Worm (Caenorhabditis elegans): Measurements from ENCODE around the gene F32D1.7.

The F32D1.7 gene

DNA sequence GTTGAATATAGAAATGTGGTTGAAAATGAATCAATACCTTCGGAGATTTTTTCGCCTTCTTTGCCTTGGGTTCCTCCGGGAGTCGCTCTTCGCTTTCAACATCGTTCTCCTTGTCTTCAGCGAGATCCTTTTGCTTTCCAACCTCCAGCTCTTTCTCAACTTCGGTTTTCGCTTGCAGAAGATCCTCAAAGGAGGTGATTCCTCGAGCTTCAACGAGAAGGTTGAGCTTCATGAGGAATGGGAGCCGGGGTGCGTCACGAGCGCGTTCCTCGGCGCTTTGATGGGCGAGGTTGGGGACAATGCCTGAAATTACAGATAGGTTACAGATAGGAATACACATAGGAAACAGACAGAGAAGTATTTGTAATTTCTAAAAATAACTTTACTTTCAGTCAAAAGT, 22.9 kb upstream of the F32D1.7 start:
- no peak for TF ChIP-seq ceh-82 (tag; optimal IDR thresholded peaks at IDR 0.05)
- no peak for TF ChIP-seq mdl-1 (tag; optimal IDR thresholded peaks at IDR 0.05)
- no peak for TF ChIP-seq nhr-23 (tag; optimal IDR thresholded peaks at IDR 0.05)
- no peak for TF ChIP-seq peb-1 (tag; optimal IDR thresholded peaks at IDR 0.05)
- no peak for TF ChIP-seq unc-55 (GFP tag; optimal IDR thresholded peaks at IDR 0.05)
- TF ChIP-seq nhr-6 (tag; optimal IDR thresholded peaks at IDR 0.05) = no peak
- no peak for TF ChIP-seq F13H6.1 (tag; optimal IDR thresholded peaks at IDR 0.05)
- no peak for TF ChIP-seq ZK546.5 (tag; optimal IDR thresholded peaks at IDR 0.05)
- no peak for TF ChIP-seq ama-1 (optimal IDR thresholded peaks at IDR 0.05)
- TF ChIP-seq nhr-25 (tag; optimal IDR thresholded peaks at IDR 0.05) = no peak
- TF ChIP-seq elt-1 (tag; optimal IDR thresholded peaks at IDR 0.05) = no peak
- no peak for TF ChIP-seq snpc-4 (tag; optimal IDR thresholded peaks at IDR 0.05)
- no peak for TF ChIP-seq ztf-1 (GFP tag; conservative IDR thresholded peaks at IDR 0.05)
- no peak for TF ChIP-seq nhr-10 (tag; optimal IDR thresholded peaks at IDR 0.05)
- TF ChIP-seq nhr-12 (tag; optimal IDR thresholded peaks at IDR 0.05) = no peak
- no peak for TF ChIP-seq fos-1 (tag; optimal IDR thresholded peaks at IDR 0.05)
- TF ChIP-seq lsy-2 (tag; optimal IDR thresholded peaks at IDR 0.05) = no peak

DNA sequence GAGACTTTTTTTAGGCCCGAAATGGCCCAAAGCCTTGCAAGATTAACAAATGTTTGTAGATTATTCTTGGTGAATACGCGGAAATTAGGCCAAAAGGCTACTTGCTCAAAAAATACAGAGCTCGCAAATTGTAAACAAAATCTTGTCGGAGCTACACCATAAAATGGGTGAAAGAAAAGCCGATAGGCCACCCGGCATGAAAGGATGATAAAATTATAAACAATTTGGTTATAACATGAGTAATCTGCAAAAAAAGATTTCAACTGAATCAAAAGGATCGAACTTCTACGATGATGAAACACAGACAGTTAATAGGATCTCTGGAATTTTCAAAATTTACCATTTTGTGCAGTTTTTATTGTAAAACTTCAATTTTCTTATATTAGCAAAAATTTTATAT, 22.2 kb upstream of the F32D1.7 start:
- no peak for TF ChIP-seq skn-1 (tag; optimal IDR thresholded peaks at IDR 0.05)
- no peak for TF ChIP-seq ztf-4 (tag; optimal IDR thresholded peaks at IDR 0.05)
- TF ChIP-seq ama-1 (optimal IDR thresholded peaks at IDR 0.05) = no peak
- TF ChIP-seq aly-2 (tag; optimal IDR thresholded peaks at IDR 0.05) = no peak
- TF ChIP-seq ztf-1 (GFP tag; conservative IDR thresholded peaks at IDR 0.05) = no peak

DNA sequence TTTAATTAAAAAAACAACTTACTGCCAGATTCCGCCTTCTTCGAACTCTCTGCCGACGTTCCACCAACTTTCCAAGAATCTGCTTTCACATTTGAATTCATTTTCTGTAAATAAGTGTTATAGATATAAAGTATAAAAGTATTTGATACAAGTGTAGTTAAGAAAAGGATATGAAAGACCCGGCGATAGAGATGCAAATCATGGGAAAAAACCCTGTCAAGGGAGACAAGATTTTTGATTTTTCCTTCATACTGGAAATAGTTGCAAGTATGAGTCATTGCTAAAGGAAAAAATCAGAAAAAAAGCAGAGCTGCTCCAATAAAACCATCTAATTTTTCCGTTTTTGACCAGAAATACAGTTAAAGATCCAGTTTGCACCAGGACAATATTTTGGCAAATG, 20.3 kb upstream of the F32D1.7 start, which contains the start of gene F13A2.3:
Gene F13A2.3, minus strand, starts transcription at position 101 of the 400 bp plus-strand sequence.
- TF ChIP-seq nhr-129 (tag; optimal IDR thresholded peaks at IDR 0.05) = no peak

DNA sequence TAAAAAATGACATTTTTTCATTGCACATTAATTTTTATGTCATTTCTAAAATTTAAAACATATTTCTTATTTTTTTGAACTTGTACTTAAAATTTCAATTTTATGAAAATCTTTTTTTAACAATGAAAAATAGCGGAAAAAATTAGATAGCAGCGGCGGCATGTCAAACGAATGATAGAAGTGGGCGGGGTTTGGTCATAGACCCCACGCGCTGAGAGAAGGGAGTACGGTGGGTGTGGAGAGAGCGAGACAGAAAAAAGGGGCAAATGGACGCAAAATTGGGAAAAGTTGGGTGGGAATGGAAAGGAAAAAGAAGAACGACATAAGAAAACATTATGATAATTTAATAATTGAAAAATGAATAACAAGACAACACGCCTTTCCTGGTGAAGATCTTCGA, 11.9 kb upstream of the F32D1.7 start:
- TF ChIP-seq alr-1 (tag; optimal IDR thresholded peaks at IDR 0.05) (no peak), sma-9 (GFP tag; optimal IDR thresholded peaks at IDR 0.05) (no peak), sma-9 (tag; optimal IDR thresholded peaks at IDR 0.05) (no peak), nhr-23 (tag; optimal IDR thresholded peaks at IDR 0.05) (no peak), nhr-12 (tag; optimal IDR thresholded peaks at IDR 0.05) (no peak), sem-4 (tag; optimal IDR thresholded peaks at IDR 0.05) (no peak), skn-1 (tag; optimal IDR thresholded peaks at IDR 0.05) (no peak), ztf-1 (GFP tag; conservative IDR thresholded peaks at IDR 0.05) (no peak), egl-27 (tag; optimal IDR thresholded peaks at IDR 0.05) (no peak), R02D3.7 (tag; optimal IDR thresholded peaks at IDR 0.05) (no peak), nhr-11 (tag; optimal IDR thresholded peaks at IDR 0.05) (no peak), peb-1 (tag; optimal IDR thresholded peaks at IDR 0.05) (no peak), C34F6.9 (tag; optimal IDR thresholded peaks at IDR 0.05) (no peak), ama-1 (optimal IDR thresholded peaks at IDR 0.05) (no peak), Y55F3AM.14 (GFP tag; optimal IDR thresholded peaks at IDR 0.05) (no peak)

DNA sequence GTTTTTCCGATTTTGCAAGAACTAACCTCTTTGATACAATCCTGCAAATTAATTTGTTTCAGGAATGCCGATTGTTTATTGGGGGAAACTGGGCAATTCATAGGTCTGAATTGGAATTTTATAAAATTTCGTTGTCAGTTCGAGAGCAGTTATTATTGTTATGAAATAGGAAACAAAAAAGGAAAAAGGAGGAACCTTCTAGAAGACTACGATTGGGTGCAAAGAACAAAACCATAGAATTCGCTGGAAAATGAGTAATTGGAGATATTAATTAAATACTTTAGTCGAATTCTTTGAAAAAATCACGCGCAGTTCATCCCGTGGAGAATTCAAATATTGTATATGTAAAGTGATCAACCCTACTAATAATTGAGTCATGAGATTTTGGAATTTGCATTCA, 11.4 kb upstream of the F32D1.7 start, which contains the start of gene F13A2.9:
Gene F13A2.9, minus strand, starts transcription at position 101 of the 400 bp plus-strand sequence.
- TF ChIP-seq ztf-11 (tag; optimal IDR thresholded peaks at IDR 0.05) = no peak
- no peak for TF ChIP-seq lin-11 (tag; optimal IDR thresholded peaks at IDR 0.05)
- no peak for TF ChIP-seq snpc-4 (tag; optimal IDR thresholded peaks at IDR 0.05)
- TF ChIP-seq ZK546.5 (tag; optimal IDR thresholded peaks at IDR 0.05) = no peak
- TF ChIP-seq nhr-77 (tag; optimal IDR thresholded peaks at IDR 0.05) = no peak
- no peak for TF ChIP-seq nhr-25 (tag; optimal IDR thresholded peaks at IDR 0.05)
- TF ChIP-seq ceh-82 (tag; optimal IDR thresholded peaks at IDR 0.05) = no peak
- TF ChIP-seq nhr-11 (tag; optimal IDR thresholded peaks at IDR 0.05) = no peak
- no peak for TF ChIP-seq blmp-1 (tag; optimal IDR thresholded peaks at IDR 0.05; ENCODE audit: insufficient read depth)
- no peak for TF ChIP-seq gmeb-1 (tag; optimal IDR thresholded peaks at IDR 0.05)
- TF ChIP-seq peb-1 (tag; optimal IDR thresholded peaks at IDR 0.05) = no peak
- no peak for TF ChIP-seq sem-4 (tag; optimal IDR thresholded peaks at IDR 0.05)
